Worm (Caenorhabditis elegans) whole organism, young adult: ENCODE measurements around the gene F38A1.9.

Experiments
- B0035.1 ChIP-seq: sonication (generic microtip); optimal IDR thresholded peaks from 2 replicates; lab custom pipeline; 2016; ENCODE audit warnings: missing genetic modification characterization, mild to moderate bottlenecking, missing compliant biosample characterization, missing genotype, missing genetic modification reagents
- B0261.1 ChIP-seq: sonication (generic microtip); optimal IDR thresholded peaks from 2 replicates; lab custom pipeline; 2016; ENCODE audit warnings: mild to moderate bottlenecking, missing genetic modification characterization, moderate library complexity, missing compliant biosample characterization
- C17E4.6 ChIP-seq: fragments of 200-800 bp; sonication (Bioruptor generic); IDR thresholded peaks from 2 replicates; pipeline ENCODE4 v1.3.6; 2022; ENCODE audit warnings: missing genetic modification reagents, missing genetic modification characterization, missing compliant biosample characterization
- D2030.7 ChIP-seq: fragments of 200-800 bp; sonication (Bioruptor generic); IDR thresholded peaks from 2 replicates; pipeline ENCODE4 v1.3.6; 2022; ENCODE audit warnings: missing genetic modification reagents, missing genetic modification characterization, missing compliant biosample characterization
- F22D6.2 ChIP-seq: sonication (generic microtip); optimal IDR thresholded peaks from 2 replicates; lab custom pipeline; 2016; ENCODE audit warnings: mild to moderate bottlenecking, missing genetic modification characterization, missing compliant biosample characterization
- F49E8.2 ChIP-seq: sonication (generic microtip); optimal IDR thresholded peaks from 3 replicates; lab custom pipeline; 2017; ENCODE audit warnings: missing genetic modification characterization, mild to moderate bottlenecking, missing compliant biosample characterization, antibody characterized with exemption, moderate library complexity; ENCODE audit not compliant: insufficient read depth
- F57A8.1 ChIP-seq: fragments of 200-800 bp; sonication (Bioruptor generic); optimal IDR thresholded peaks from 2 replicates; lab custom pipeline; 2018; ENCODE audit warnings: mild to moderate bottlenecking, missing genetic modification characterization, moderate library complexity, missing compliant biosample characterization
- K12H6.12 ChIP-seq: fragments of 200-800 bp; sonication (Bioruptor generic); optimal IDR thresholded peaks from 2 replicates; lab custom pipeline; 2018; ENCODE audit warnings: mild to moderate bottlenecking, missing genetic modification characterization, missing compliant biosample characterization
- T26A5.8 ChIP-seq: sonication (generic microtip); optimal IDR thresholded peaks from 2 replicates; lab custom pipeline; 2016; ENCODE audit warnings: missing genetic modification characterization, missing compliant biosample characterization
- Y95B8A.8 ChIP-seq: fragments of 200-800 bp; sonication (Bioruptor generic); IDR thresholded peaks from 2 replicates; pipeline ENCODE4 v1.3.6; 2022; ENCODE audit warnings: missing genetic modification reagents, missing genetic modification characterization, missing compliant biosample characterization
- akir-1 ChIP-seq: fragments of 200-800 bp; sonication (Bioruptor generic); optimal IDR thresholded peaks from 2 replicates; lab custom pipeline; 2018; ENCODE audit warnings: mild to moderate bottlenecking, missing genetic modification characterization, moderate library complexity, missing compliant biosample characterization
- atf-7 ChIP-seq: sonication (generic microtip); optimal IDR thresholded peaks from 2 replicates; lab custom pipeline; 2017; ENCODE audit warnings: mild to moderate bottlenecking, missing genetic modification characterization, missing compliant biosample characterization
- attf-3 ChIP-seq: fragments of 200-800 bp; sonication (Bioruptor generic); conservative IDR thresholded peaks from 2 replicates; pipeline ENCODE4 v1.3.6; 2022; ENCODE audit warnings: missing genetic modification reagents, missing genetic modification characterization, missing compliant biosample characterization
- bed-1 ChIP-seq: fragments of 200-800 bp; sonication (Bioruptor generic); IDR thresholded peaks from 2 replicates; pipeline ENCODE4 v1.3.6; 2022; ENCODE audit warnings: missing genetic modification reagents, missing genetic modification characterization, missing compliant biosample characterization
- ccch-3 ChIP-seq: fragments of 200-800 bp; sonication (Bioruptor generic); optimal IDR thresholded peaks from 2 replicates; lab custom pipeline; 2018; ENCODE audit warnings: mild to moderate bottlenecking, missing genetic modification characterization, missing compliant biosample characterization
- ekl-4 ChIP-seq: fragments of 200-800 bp; sonication (Bioruptor generic); IDR thresholded peaks from 2 replicates; pipeline ENCODE4 v1.3.6; 2022; ENCODE audit warnings: missing genetic modification reagents, missing genetic modification characterization, missing compliant biosample characterization
- hlh-12 ChIP-seq: sonication (generic microtip); optimal IDR thresholded peaks from 2 replicates; lab custom pipeline; 2016; ENCODE audit warnings: missing genetic modification characterization, missing compliant biosample characterization
- hmg-20 ChIP-seq: fragments of 200-800 bp; sonication (Bioruptor generic); IDR thresholded peaks from 2 replicates; pipeline ENCODE4 v1.3.6; 2022; ENCODE audit warnings: missing genetic modification reagents, missing genetic modification characterization, missing compliant biosample characterization
- let-607 ChIP-seq, 2 experiments: fragments of 200-800 bp in 1 of 2; sonication (Bioruptor generic) in 1 of 2; sonication (generic microtip) in 1 of 2; optimal IDR thresholded peaks; 2 replicates each; lab custom pipeline; 2016 to 2018; ENCODE audit warnings: mild to moderate bottlenecking in 2 of 2, missing compliant biosample characterization in 2 of 2, missing genetic modification characterization in 2 of 2, moderate library complexity in 2 of 2, missing genotype in 1 of 2
- lin-26 ChIP-seq: fragments of 200-800 bp; sonication (Bioruptor generic); IDR thresholded peaks from 2 replicates; pipeline ENCODE4 v1.3.6; 2022; ENCODE audit warnings: missing genetic modification reagents, missing genetic modification characterization, missing compliant biosample characterization
- lir-1 ChIP-seq: fragments of 200-800 bp; sonication (Bioruptor generic); conservative IDR thresholded peaks from 2 replicates; pipeline ENCODE4 v1.3.6; 2022; ENCODE audit warnings: missing genetic modification reagents, missing genetic modification characterization, missing compliant biosample characterization
- lsy-27 ChIP-seq: sonication (generic microtip); optimal IDR thresholded peaks from 2 replicates; lab custom pipeline; 2017; ENCODE audit warnings: missing genetic modification characterization, mild to moderate bottlenecking, missing compliant biosample characterization, antibody characterized with exemption, missing genotype, borderline replicate concordance; ENCODE audit not compliant: insufficient read depth
- mcd-1 ChIP-seq: fragments of 200-800 bp; sonication (Bioruptor generic); IDR thresholded peaks from 2 replicates; pipeline ENCODE4 v1.3.6; 2022; ENCODE audit warnings: missing genetic modification reagents, missing genetic modification characterization, missing compliant biosample characterization
- mxl-1 ChIP-seq: sonication (generic microtip); optimal IDR thresholded peaks from 2 replicates; lab custom pipeline; 2016; ENCODE audit warnings: missing genetic modification characterization, missing compliant biosample characterization
- nfya-1 ChIP-seq: sonication (generic microtip); optimal IDR thresholded peaks from 2 replicates; lab custom pipeline; 2017; ENCODE audit warnings: antibody characterized with exemption, missing compliant biosample characterization, missing genetic modification characterization, borderline replicate concordance; ENCODE audit not compliant: insufficient read depth
- nfya-2 ChIP-seq: fragments of 200-800 bp; sonication (Bioruptor generic); IDR thresholded peaks from 2 replicates; pipeline ENCODE4 v1.3.6; 2022; ENCODE audit warnings: missing genetic modification reagents, missing genetic modification characterization, missing compliant biosample characterization
- pbrm-1 ChIP-seq: fragments of 200-800 bp; sonication (Bioruptor generic); IDR thresholded peaks from 2 replicates; pipeline ENCODE4 v1.3.6; 2022; ENCODE audit warnings: missing genetic modification reagents, missing genetic modification characterization, missing compliant biosample characterization
- pha-4 ChIP-seq: fragments of 150-350 bp; sonication (generic microtip); optimal IDR thresholded peaks from 2 replicates; lab custom pipeline; 2014; ENCODE audit warnings: missing biosample characterization, missing genetic modification reagents, missing genetic modification characterization
- sea-2 ChIP-seq: fragments of 200-800 bp; sonication (Bioruptor generic); IDR thresholded peaks from 2 replicates; pipeline ENCODE4 v1.3.6; 2022; ENCODE audit warnings: missing genetic modification characterization, missing compliant biosample characterization
- snpc-1.3 ChIP-seq: sonication (generic microtip); optimal IDR thresholded peaks from 2 replicates; lab custom pipeline; 2017; ENCODE audit warnings: missing genetic modification characterization, mild to moderate bottlenecking, missing compliant biosample characterization, antibody characterized with exemption, moderate library complexity, missing genotype, missing genetic modification reagents; ENCODE audit not compliant: insufficient read depth
- snpc-3.4 ChIP-seq: sonication (generic microtip); optimal IDR thresholded peaks from 2 replicates; lab custom pipeline; 2017; ENCODE audit warnings: missing genetic modification characterization, mild to moderate bottlenecking, missing compliant biosample characterization, antibody characterized with exemption, moderate library complexity, missing genotype, missing genetic modification reagents
- snpc-4 ChIP-seq, 5 experiments: fragments of 150-350 bp in 1 of 5; sonication (generic microtip) in 4 of 5; optimal IDR thresholded peaks; 2 replicates each; lab custom pipeline; 2014 to 2018; ENCODE audit warnings: missing genetic modification characterization in 5 of 5, missing biosample characterization in 3 of 5, antibody characterized with exemption in 2 of 5, mild to moderate bottlenecking in 2 of 5, missing compliant biosample characterization in 2 of 5, missing genotype in 2 of 5, moderate library complexity in 2 of 5, missing genetic modification reagents in 1 of 5
- sptf-2 ChIP-seq: fragments of 200-800 bp; sonication (Bioruptor generic); optimal IDR thresholded peaks from 2 replicates; lab custom pipeline; 2018; ENCODE audit warnings: mild to moderate bottlenecking, missing genetic modification characterization, missing compliant biosample characterization
- tbp1 ChIP-seq: fragments of 200-800 bp; sonication (Bioruptor generic); optimal IDR thresholded peaks from 2 replicates; lab custom pipeline; 2018; ENCODE audit warnings: mild to moderate bottlenecking, missing genetic modification characterization, missing compliant biosample characterization
- unc-130 ChIP-seq: sonication (generic microtip); optimal IDR thresholded peaks from 2 replicates; lab custom pipeline; 2016; ENCODE audit warnings: missing genetic modification reagents, missing genetic modification characterization, missing compliant biosample characterization
- xnd-1 ChIP-seq: sonication (generic microtip); optimal IDR thresholded peaks from 2 replicates; lab custom pipeline; 2016; ENCODE audit warnings: missing genotype, missing genetic modification reagents, missing genetic modification characterization, missing compliant biosample characterization
- zfh-2 ChIP-seq: fragments of 200-800 bp; sonication (Bioruptor generic); conservative IDR thresholded peaks from 2 replicates; pipeline ENCODE4 v1.3.6; 2022; ENCODE audit warnings: missing genetic modification reagents, missing genetic modification characterization, missing compliant biosample characterization
- ztf-18 ChIP-seq: sonication (generic microtip); optimal IDR thresholded peaks from 2 replicates; lab custom pipeline; 2016; ENCODE audit warnings: missing genotype, mild to moderate bottlenecking, missing genetic modification characterization, missing compliant biosample characterization
- ztf-26 ChIP-seq: sonication (generic microtip); optimal IDR thresholded peaks from 2 replicates; lab custom pipeline; 2017; ENCODE audit warnings: missing genetic modification characterization, missing compliant biosample characterization
- ztf-6 ChIP-seq: fragments of 200-800 bp; sonication (Bioruptor generic); IDR thresholded peaks from 2 replicates; pipeline ENCODE4 v1.3.6; 2022; ENCODE audit warnings: missing genetic modification reagents, missing genetic modification characterization, missing compliant biosample characterization

Gene F38A1.9

ce11 chrIV:1211902-1212301 is 33.2 kb downstream of the F38A1.9 start (continued):
- no peak for TF ChIP-seq snpc-4 (GFP tag; optimal IDR thresholded peaks at IDR 0.05; lab: Kevin White, UChicago)
- peak in 1 of 4 experiments; percentile 81 for TF ChIP-seq snpc-4 (tag; optimal IDR thresholded peaks at IDR 0.05; lab: Kevin White, UChicago)
- no peak for TF ChIP-seq snpc-1.3 (tag; lab: Kevin White, UChicago)
- TF ChIP-seq T26A5.8 (tag; lab: Kevin White, UChicago), result no peak
- no peak for TF ChIP-seq mxl-1 (tag; lab: Kevin White, UChicago)
- TF ChIP-seq mcd-1 (GFP tag; lab: Robert Waterston, UW), result no peak
- peak; percentile 69; the same call in 1 of the 2 replicates for TF ChIP-seq zfh-2
- TF ChIP-seq bed-1 (GFP tag; lab: Robert Waterston, UW), result no peak
- no peak for TF ChIP-seq pbrm-1
- TF ChIP-seq B0261.1, result no peak
- no peak for TF ChIP-seq pha-4 (tag; lab: Kevin White, UChicago)

- TF ChIP-seq lin-26 (GFP tag; lab: Robert Waterston, UW), result 0 out of 2 replicates have a peak, but pooled peaks have one; percentile 43
- no peak for TF ChIP-seq F49E8.2
- peak; percentile 52 for TF ChIP-seq zfh-2
- no peak for TF ChIP-seq D2030.7
- TF ChIP-seq hmg-20 (GFP tag; lab: Robert Waterston, UW), result no peak
- TF ChIP-seq let-607 (tag; optimal IDR thresholded peaks at IDR 0.05; lab: Kevin White, UChicago), result no peak
- no peak for TF ChIP-seq ekl-4 (GFP tag; lab: Robert Waterston, UW)
Measured at ce11 chrIV:1209813-1210212, 35.3 kb downstream of the F38A1.9 start.

ce11 chrIV:1209320-1209719 is 35.8 kb downstream of the F38A1.9 start:
- TF ChIP-seq sptf-2 (GFP tag; lab: Kevin White, UChicago) (no peak), F57A8.1 (GFP tag; lab: Kevin White, UChicago) (no peak), Y95B8A.8 (GFP tag; lab: Robert Waterston, UW) (no peak), ccch-3 (GFP tag; lab: Kevin White, UChicago) (no peak), B0035.1 (tag; lab: Kevin White, UChicago) (no peak), tbp1 (no peak)

ce11 chrIV:1207980-1208379 is 37.2 kb downstream of the F38A1.9 start, which contains the start of gene dsl-1:
Gene dsl-1 (minus strand): TSS chrIV:1208080.
- no peak for TF ChIP-seq lsy-27 (tag; lab: Kevin White, UChicago)
- TF ChIP-seq unc-130, result no peak
- TF ChIP-seq nfya-2 (GFP tag; lab: Robert Waterston, UW), result no peak

- no peak for TF ChIP-seq atf-7 (tag; lab: Kevin White, UChicago)
- TF ChIP-seq B0035.1 (tag; lab: Kevin White, UChicago), result no peak
- TF ChIP-seq snpc-3.4 (tag; lab: Kevin White, UChicago), result no peak
- TF ChIP-seq akir-1 (GFP tag; lab: Kevin White, UChicago), result no peak
- no peak for TF ChIP-seq ztf-18 (tag; lab: Kevin White, UChicago)
- no peak for TF ChIP-seq xnd-1 (tag; lab: Kevin White, UChicago)
- TF ChIP-seq ztf-26 (tag; lab: Kevin White, UChicago), result no peak
- no peak for TF ChIP-seq hlh-12 (tag; lab: Kevin White, UChicago)
- TF ChIP-seq F22D6.2 (tag; lab: Kevin White, UChicago), result no peak
- TF ChIP-seq lir-1 (GFP tag; lab: Robert Waterston, UW), result no peak
- TF ChIP-seq F57A8.1 (GFP tag; lab: Kevin White, UChicago), result no peak
- no peak for TF ChIP-seq nfya-1 (tag; lab: Kevin White, UChicago)
- TF ChIP-seq ztf-6 (GFP tag; lab: Robert Waterston, UW), result no peak
- no peak for TF ChIP-seq K12H6.12 (tag; lab: Kevin White, UChicago)
- no peak for TF ChIP-seq lsy-27 (tag; lab: Kevin White, UChicago)
- TF ChIP-seq attf-3, result no peak
- TF ChIP-seq C17E4.6 (GFP tag; lab: Robert Waterston, UW), result no peak
- no peak for TF ChIP-seq sea-2 (GFP tag; lab: Robert Waterston, UW)
- TF ChIP-seq, all 124 proteins: peak for 0
Measured at ce11 chrIV:1204870-1205269, 40.3 kb downstream of the F38A1.9 start, which contains the start of gene dsl-2. Gene dsl-2 (minus strand): TSS chrIV:1204970.
